Worm (Caenorhabditis elegans) whole organism, L4 larva: ENCODE measurements around the gene F15H10.5.

Experiments used
- D1046.2 ChIP-seq: fragments of 200-800 bp; sonication (Bioruptor generic); IDR thresholded peaks from 2 replicates; pipeline ENCODE4 v1.3.6; 2022; ENCODE audit warnings: missing genetic modification characterization, missing compliant biosample characterization
- T20F7.1 ChIP-seq: fragments of 200-800 bp; sonication (Bioruptor generic); optimal IDR thresholded peaks from 2 replicates; lab custom pipeline; 2018; ENCODE audit warnings: mild to moderate bottlenecking, missing genetic modification characterization, missing compliant biosample characterization
- Y5F2A.4 ChIP-seq: fragments of 200-800 bp; sonication (Bioruptor generic); optimal IDR thresholded peaks from 2 replicates; lab custom pipeline; 2018; ENCODE audit warnings: mild to moderate bottlenecking, missing genetic modification characterization, missing compliant biosample characterization
- aha-1 ChIP-seq: fragments of 150-350 bp; peaks from one replicate; lab custom pipeline; 2014; ENCODE audit warnings: missing biosample characterization, missing genetic modification characterization
- aly-2 ChIP-seq: sonication (generic microtip); optimal IDR thresholded peaks from 2 replicates; lab custom pipeline; 2018; ENCODE audit warnings: missing biosample characterization, missing genetic modification characterization
- ceh-32 ChIP-seq: sonication (generic microtip); optimal IDR thresholded peaks from 2 replicates; lab custom pipeline; 2016; ENCODE audit warnings: mild to moderate bottlenecking, missing genetic modification characterization, missing compliant biosample characterization; ENCODE audit not compliant: poor library complexity
- ceh-44 ChIP-seq: fragments of 200-800 bp; sonication (Bioruptor generic); IDR thresholded peaks from 2 replicates; pipeline ENCODE4 v1.3.6; 2022; ENCODE audit warnings: missing genetic modification reagents, missing genetic modification characterization, missing compliant biosample characterization
- ceh-62 ChIP-seq: sonication (generic microtip); optimal IDR thresholded peaks from 2 replicates; lab custom pipeline; 2017; ENCODE audit warnings: missing biosample characterization, missing genetic modification characterization
- ceh-82 ChIP-seq: sonication (generic microtip); optimal IDR thresholded peaks from 2 replicates; lab custom pipeline; 2017; ENCODE audit warnings: missing biosample characterization, missing genetic modification characterization
- daf-16 ChIP-seq, 3 experiments: sonication (generic microtip); optimal IDR thresholded peaks; 2 replicates each; lab custom pipeline; 2016 to 2017; ENCODE audit warnings: missing genetic modification characterization in 3 of 3, missing genetic modification reagents in 3 of 3, mild to moderate bottlenecking in 2 of 3, missing compliant biosample characterization in 2 of 3, missing biosample characterization in 1 of 3, moderate library complexity in 1 of 3
- daf-19 ChIP-seq: fragments of 200-800 bp; sonication (Bioruptor generic); conservative IDR thresholded peaks from 2 replicates; pipeline ENCODE4 v1.3.6; 2022; ENCODE audit warnings: missing genetic modification characterization, missing compliant biosample characterization
- daf-8 ChIP-seq: fragments of 200-800 bp; sonication (Bioruptor generic); IDR thresholded peaks from 2 replicates; pipeline ENCODE4 v1.3.6; 2022; ENCODE audit warnings: missing genetic modification characterization, missing compliant biosample characterization
- dpl-1 ChIP-seq: fragments of 150-350 bp; optimal IDR thresholded peaks from 2 replicates; lab custom pipeline; 2014; ENCODE audit warnings: missing biosample characterization, missing genetic modification reagents, missing genetic modification characterization
- dve-1 ChIP-seq: sonication (generic microtip); optimal IDR thresholded peaks from 2 replicates; lab custom pipeline; 2017; ENCODE audit warnings: antibody characterized with exemption, mild to moderate bottlenecking, missing genetic modification characterization, missing compliant biosample characterization; ENCODE audit not compliant: insufficient read depth
- gei-8 ChIP-seq: fragments of 200-800 bp; sonication (Bioruptor generic); optimal IDR thresholded peaks from 2 replicates; lab custom pipeline; 2018; ENCODE audit warnings: mild to moderate bottlenecking, missing genetic modification characterization, missing compliant biosample characterization
- hif-1 ChIP-seq, 2 experiments: sonication (generic microtip); optimal IDR thresholded peaks; 2 replicates each; lab custom pipeline; 2016 to 2017; ENCODE audit warnings: missing compliant biosample characterization in 2 of 2, missing genetic modification characterization in 2 of 2, missing genetic modification reagents in 2 of 2, missing genotype in 2 of 2, mild to moderate bottlenecking in 1 of 2
- hlh-30 ChIP-seq: sonication (generic microtip); optimal IDR thresholded peaks from 2 replicates; lab custom pipeline; 2017; ENCODE audit warnings: antibody characterized with exemption, mild to moderate bottlenecking, missing genetic modification characterization, missing compliant biosample characterization; ENCODE audit not compliant: insufficient read depth
- hmg-1.1 ChIP-seq: fragments of 200-800 bp; sonication (Bioruptor generic); IDR thresholded peaks from 2 replicates; pipeline ENCODE4 v1.3.6; 2022; ENCODE audit warnings: missing genetic modification reagents, missing genetic modification characterization, missing compliant biosample characterization
- lin-13 ChIP-seq: fragments of 150-350 bp; optimal IDR thresholded peaks from 2 replicates; lab custom pipeline; 2014; ENCODE audit warnings: missing biosample characterization, missing genetic modification reagents, missing genetic modification characterization
- lin-38 ChIP-seq: fragments of 200-800 bp; sonication (Bioruptor generic); IDR thresholded peaks from 2 replicates; pipeline ENCODE4 v1.3.6; 2022; ENCODE audit warnings: missing genetic modification reagents, missing genetic modification characterization, missing compliant biosample characterization
- lin-39 ChIP-seq: fragments of 150-350 bp; optimal IDR thresholded peaks from 2 replicates; lab custom pipeline; 2014; ENCODE audit warnings: missing biosample characterization, missing genetic modification reagents, missing genetic modification characterization
- lir-3 ChIP-seq: sonication (generic microtip); optimal IDR thresholded peaks from 2 replicates; lab custom pipeline; 2016; ENCODE audit warnings: mild to moderate bottlenecking, missing genetic modification characterization, missing compliant biosample characterization
- lsy-2 ChIP-seq, 2 experiments: fragments of 150-350 bp in 1 of 2; sonication (generic microtip) in 1 of 2; optimal IDR thresholded peaks; 2 replicates each; lab custom pipeline; 2014 to 2017; ENCODE audit warnings: missing biosample characterization in 2 of 2, missing genetic modification characterization in 2 of 2
- madf-9 ChIP-seq: fragments of 200-800 bp; sonication (Bioruptor generic); conservative IDR thresholded peaks from 2 replicates; pipeline ENCODE4 v1.3.6; 2022; ENCODE audit warnings: missing genetic modification reagents, missing genetic modification characterization, missing compliant biosample characterization
- mep-1 ChIP-seq: fragments of 150-350 bp; sonication (generic microtip); optimal IDR thresholded peaks from 3 replicates; lab custom pipeline; 2014; ENCODE audit warnings: missing biosample characterization, missing genetic modification characterization
- mes-2 ChIP-seq: sonication (generic microtip); optimal IDR thresholded peaks from 2 replicates; lab custom pipeline; 2016; ENCODE audit warnings: missing genotype, mild to moderate bottlenecking, missing genetic modification characterization, missing compliant biosample characterization; ENCODE audit not compliant: poor library complexity, severe bottlenecking
- mxl-2 ChIP-seq: fragments of 200-800 bp; sonication (Bioruptor generic); conservative IDR thresholded peaks from 2 replicates; pipeline ENCODE4 v1.3.6; 2022; ENCODE audit warnings: missing genetic modification reagents, missing genetic modification characterization, missing compliant biosample characterization
- mxl-3 ChIP-seq: fragments of 200-800 bp; sonication (Bioruptor generic); optimal IDR thresholded peaks from 2 replicates; lab custom pipeline; 2018; ENCODE audit warnings: mild to moderate bottlenecking, missing genetic modification characterization, missing compliant biosample characterization
- nhr-11 ChIP-seq: fragments of 150-350 bp; optimal IDR thresholded peaks from 2 replicates; lab custom pipeline; 2014; ENCODE audit warnings: missing biosample characterization, missing genetic modification characterization
- nhr-111 ChIP-seq: fragments of 200-800 bp; sonication (Bioruptor generic); optimal IDR thresholded peaks from 2 replicates; lab custom pipeline; 2018; ENCODE audit warnings: mild to moderate bottlenecking, missing genetic modification characterization, missing compliant biosample characterization
- nhr-237 ChIP-seq: sonication (generic microtip); optimal IDR thresholded peaks from 2 replicates; lab custom pipeline; 2017; ENCODE audit warnings: missing biosample characterization, missing genetic modification characterization
- nhr-28 ChIP-seq: fragments of 150-350 bp; optimal IDR thresholded peaks from 2 replicates; lab custom pipeline; 2014; ENCODE audit warnings: missing biosample characterization, missing genetic modification characterization
- nhr-41 ChIP-seq: fragments of 200-800 bp; sonication (Bioruptor generic); IDR thresholded peaks from 2 replicates; pipeline ENCODE4 v1.3.6; 2022; ENCODE audit warnings: missing genetic modification reagents, missing genetic modification characterization, missing compliant biosample characterization
- pqm-1 ChIP-seq: sonication (generic microtip); optimal IDR thresholded peaks from 2 replicates; lab custom pipeline; 2017; ENCODE audit warnings: missing biosample characterization, missing genetic modification characterization
- saeg-2 ChIP-seq: fragments of 200-800 bp; sonication (Bioruptor generic); IDR thresholded peaks from 2 replicates; pipeline ENCODE4 v1.3.6; 2022; ENCODE audit warnings: missing genetic modification reagents, missing genetic modification characterization, missing compliant biosample characterization
- skn-1 ChIP-seq: fragments of 150-350 bp; optimal IDR thresholded peaks from 2 replicates; lab custom pipeline; 2014; ENCODE audit warnings: missing biosample characterization, missing genetic modification characterization
- tra-1 ChIP-seq: fragments of 200-800 bp; sonication (Bioruptor generic); IDR thresholded peaks from 2 replicates; pipeline ENCODE4 v1.3.6; 2022; ENCODE audit warnings: missing genetic modification reagents, missing genetic modification characterization, missing compliant biosample characterization
- unc-130 ChIP-seq: sonication (generic microtip); optimal IDR thresholded peaks from 2 replicates; lab custom pipeline; 2016; ENCODE audit warnings: missing genetic modification reagents, missing genetic modification characterization, missing compliant biosample characterization
- unc-39 ChIP-seq: sonication (generic microtip); optimal IDR thresholded peaks from 2 replicates; lab custom pipeline; 2017; ENCODE audit warnings: missing biosample characterization, missing genetic modification characterization
- unc-62 ChIP-seq, 3 experiments: fragments of 150-350 bp in 1 of 3; sonication (generic microtip); optimal IDR thresholded peaks in 2 of 3; peaks in 1 of 3; 1 replicate in 1 of 3; 2 replicates in 2 of 3; lab custom pipeline; 2014 to 2017; ENCODE audit warnings: missing biosample characterization in 3 of 3, missing genetic modification characterization in 3 of 3, missing genetic modification reagents in 3 of 3, missing genotype in 1 of 3
- zfp-2 ChIP-seq: sonication (generic microtip); optimal IDR thresholded peaks from 2 replicates; lab custom pipeline; 2016; ENCODE audit warnings: mild to moderate bottlenecking, missing genetic modification characterization, missing compliant biosample characterization
- ztf-11 ChIP-seq: fragments of 150-350 bp; optimal IDR thresholded peaks from 2 replicates; lab custom pipeline; 2014; ENCODE audit warnings: missing biosample characterization, missing genetic modification characterization
- ztf-7 ChIP-seq: fragments of 150-350 bp; optimal IDR thresholded peaks from 2 replicates; lab custom pipeline; 2014; ENCODE audit warnings: missing biosample characterization, missing genetic modification characterization

Gene F15H10.5

ce11 chrV:10381726-10382125 is 37.1 kb downstream of the F15H10.5 start, which contains the start of gene abu-1:
Gene abu-1, minus strand, starts transcription at chrV:10381826.
- no peak for TF ChIP-seq unc-39
- TF ChIP-seq mxl-3 (GFP tag; lab: Kevin White, UChicago): no peak
- no peak for TF ChIP-seq ztf-7 (tag; lab: Kevin White, UChicago)
- TF ChIP-seq gei-8 (GFP tag; lab: Kevin White, UChicago): no peak
- TF ChIP-seq mxl-2 (GFP tag; lab: Robert Waterston, UW): no peak
- TF ChIP-seq hif-1 (tag; optimal IDR thresholded peaks at IDR 0.05; lab: Kevin White, UChicago): no peak
- TF ChIP-seq hmg-1.1 (GFP tag; lab: Robert Waterston, UW): no peak
- no peak for TF ChIP-seq ztf-11 (tag; lab: Kevin White, UChicago)
- no peak for TF ChIP-seq tra-1
- no peak for TF ChIP-seq lsy-2 (tag; optimal IDR thresholded peaks at IDR 0.05; lab: Kevin White, UChicago)
- TF ChIP-seq aly-2 (tag; lab: Kevin White, UChicago): no peak
- TF ChIP-seq, all 104 proteins: peak for 0

ce11 chrV:10379761-10380160 is 39.1 kb downstream of the F15H10.5 start:
- no peak for TF ChIP-seq ceh-32 (tag; lab: Kevin White, UChicago)
- peak; percentile 95 for TF ChIP-seq aha-1 (tag; lab: Kevin White, UChicago)
- TF ChIP-seq unc-62 (GFP tag; optimal IDR thresholded peaks at IDR 0.05 in 1 of 2; lab: Kevin White, UChicago): peak in 1 of 2 experiments; percentile 68
- no peak for TF ChIP-seq unc-62 (tag; optimal IDR thresholded peaks at IDR 0.05; lab: Kevin White, UChicago)

ce11 chrV:10379293-10379692 is 39.6 kb downstream of the F15H10.5 start, which contains the start of gene AC3.12:
Gene AC3.12, minus strand, starts transcription at chrV:10379393.
- TF ChIP-seq daf-8 (GFP tag; lab: Robert Waterston, UW) (no peak), nhr-41 (GFP tag; lab: Robert Waterston, UW) (no peak), T20F7.1 (GFP tag; lab: Kevin White, UChicago) (no peak), mxl-2 (GFP tag; lab: Robert Waterston, UW) (no peak), mep-1 (no peak), lin-39 (tag; lab: Kevin White, UChicago) (no peak), zfp-2 (tag; lab: Kevin White, UChicago) (no peak), nhr-11 (no peak), skn-1 (tag; lab: Kevin White, UChicago) (no peak), daf-19 (GFP tag; lab: Robert Waterston, UW) (no peak), lsy-2 (tag; optimal IDR thresholded peaks at IDR 0.05; lab: Kevin White, UChicago) (no peak), ceh-82 (no peak), lin-38 (GFP tag; lab: Robert Waterston, UW) (no peak), ceh-44 (GFP tag; lab: Robert Waterston, UW) (no peak)

DNA sequence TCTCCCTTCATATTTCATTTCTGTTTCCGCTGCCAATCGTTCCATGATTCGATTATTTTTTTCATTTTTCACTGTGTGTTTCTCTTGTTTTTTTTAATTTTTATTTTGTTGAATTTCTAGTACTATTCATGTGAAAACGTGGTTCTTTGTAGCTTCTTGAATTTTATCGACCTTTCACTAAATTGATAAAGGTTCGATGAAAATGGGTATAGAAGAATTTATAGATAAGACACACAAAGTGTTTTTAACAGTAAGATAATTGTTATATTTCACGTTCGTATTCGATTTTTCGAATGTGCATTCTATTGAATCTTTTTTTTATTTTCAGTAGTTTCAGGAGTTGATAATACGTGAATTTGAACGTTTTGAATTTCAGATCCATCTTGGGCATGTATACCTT is 46.9 kb downstream of the F15H10.5 start, which contains the start of gene ugt-49:
Gene ugt-49, plus strand, starts transcription at position 371 of the 400 bp plus-strand sequence.
- no peak for TF ChIP-seq nhr-111 (GFP tag; lab: Kevin White, UChicago)
- no peak for TF ChIP-seq skn-1 (tag; lab: Kevin White, UChicago)
- peak; percentile 79 for TF ChIP-seq nhr-28 (tag; lab: Kevin White, UChicago)
- TF ChIP-seq ceh-62: no peak
- TF ChIP-seq daf-16 (GFP tag; optimal IDR thresholded peaks at IDR 0.05; lab: Kevin White, UChicago): no peak
- TF ChIP-seq daf-16 (tag; optimal IDR thresholded peaks at IDR 0.05; lab: Kevin White, UChicago): peak; percentile 43
- TF ChIP-seq nhr-237 (tag; lab: Kevin White, UChicago): no peak
- peak; percentile 34 for TF ChIP-seq pqm-1 (tag; lab: Kevin White, UChicago)
- TF ChIP-seq dve-1 (tag; lab: Kevin White, UChicago): peak; percentile 5

DNA sequence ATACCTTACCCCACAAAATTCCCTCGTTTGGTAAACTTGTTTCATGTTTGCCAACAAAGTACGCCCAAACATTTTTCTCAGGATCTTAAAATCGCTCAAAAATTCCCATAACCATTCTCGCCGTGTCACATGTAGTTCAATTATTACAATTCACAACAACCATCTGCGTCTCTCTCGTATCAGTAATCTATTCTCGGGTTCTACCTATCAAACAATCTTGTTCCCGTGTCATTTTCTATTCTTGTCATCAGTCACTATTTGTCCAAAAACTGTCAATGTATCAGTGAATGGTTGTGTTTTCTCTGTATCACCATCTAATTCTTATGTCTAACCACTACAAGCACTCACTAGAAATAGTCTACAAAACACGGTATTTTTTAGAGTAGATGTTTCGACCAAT is 47.7 kb downstream of the F15H10.5 start:
- TF ChIP-seq nhr-111 (GFP tag; lab: Kevin White, UChicago) (no peak), unc-130 (GFP tag; lab: Kevin White, UChicago) (no peak), lin-39 (tag; lab: Kevin White, UChicago) (no peak), ztf-11 (tag; lab: Kevin White, UChicago) (no peak), mes-2 (tag; lab: Kevin White, UChicago) (no peak), saeg-2 (GFP tag; lab: Robert Waterston, UW) (no peak), lir-3 (tag; lab: Kevin White, UChicago) (no peak), lin-13 (GFP tag; lab: Kevin White, UChicago) (no peak), dpl-1 (GFP tag; lab: Kevin White, UChicago) (no peak), madf-9 (GFP tag; lab: Robert Waterston, UW) (no peak), nhr-11 (no peak), hmg-1.1 (GFP tag; lab: Robert Waterston, UW) (no peak), Y5F2A.4 (GFP tag; lab: Kevin White, UChicago) (no peak), D1046.2 (GFP tag; lab: Robert Waterston, UW) (no peak), daf-19 (GFP tag; lab: Robert Waterston, UW) (no peak), hlh-30 (tag; lab: Kevin White, UChicago) (peak; percentile 82)
